Worm (Caenorhabditis elegans) whole organism, young adult: Measurements from ENCODE around the gene nhr-70.

Experiments
- F10E7.11 ChIP-seq: sonication (generic microtip); optimal IDR thresholded peaks from 2 replicates; lab custom pipeline; 2017; ENCODE audit warnings: mild to moderate bottlenecking, missing genetic modification characterization, moderate library complexity, missing compliant biosample characterization
- T26A5.8 ChIP-seq: sonication (generic microtip); optimal IDR thresholded peaks from 2 replicates; lab custom pipeline; 2016; ENCODE audit warnings: missing genetic modification characterization, missing compliant biosample characterization
- akir-1 ChIP-seq: fragments of 200-800 bp; sonication (Bioruptor generic); optimal IDR thresholded peaks from 2 replicates; lab custom pipeline; 2018; ENCODE audit warnings: mild to moderate bottlenecking, missing genetic modification characterization, moderate library complexity, missing compliant biosample characterization
- athp-1 ChIP-seq: sonication (generic microtip); optimal IDR thresholded peaks from 2 replicates; lab custom pipeline; 2017; ENCODE audit warnings: mild to moderate bottlenecking, missing genetic modification characterization, missing compliant biosample characterization
- attf-3 ChIP-seq: fragments of 200-800 bp; sonication (Bioruptor generic); conservative IDR thresholded peaks from 2 replicates; pipeline ENCODE4 v1.3.6; 2022; ENCODE audit warnings: missing genetic modification reagents, missing genetic modification characterization, missing compliant biosample characterization
- dpl-1 ChIP-seq: fragments of 150-350 bp; optimal IDR thresholded peaks from 2 replicates; lab custom pipeline; 2014; ENCODE audit warnings: missing biosample characterization, missing genetic modification reagents, missing genetic modification characterization
- ekl-4 ChIP-seq: fragments of 200-800 bp; sonication (Bioruptor generic); IDR thresholded peaks from 2 replicates; pipeline ENCODE4 v1.3.6; 2022; ENCODE audit warnings: missing genetic modification reagents, missing genetic modification characterization, missing compliant biosample characterization
- lin-35 ChIP-seq, 3 experiments: fragments of 150-350 bp in 2 of 3; sonication (generic microtip) in 1 of 3; optimal IDR thresholded peaks; 2 replicates each; lab custom pipeline; 2014 to 2018; ENCODE audit warnings: missing biosample characterization in 3 of 3, missing genetic modification characterization in 3 of 3, missing genetic modification reagents in 3 of 3
- nfya-2 ChIP-seq: fragments of 200-800 bp; sonication (Bioruptor generic); IDR thresholded peaks from 2 replicates; pipeline ENCODE4 v1.3.6; 2022; ENCODE audit warnings: missing genetic modification reagents, missing genetic modification characterization, missing compliant biosample characterization
- sea-2 ChIP-seq: fragments of 200-800 bp; sonication (Bioruptor generic); IDR thresholded peaks from 2 replicates; pipeline ENCODE4 v1.3.6; 2022; ENCODE audit warnings: missing genetic modification characterization, missing compliant biosample characterization
- xnd-1 ChIP-seq: sonication (generic microtip); optimal IDR thresholded peaks from 2 replicates; lab custom pipeline; 2016; ENCODE audit warnings: missing genotype, missing genetic modification reagents, missing genetic modification characterization, missing compliant biosample characterization

- no peak for TF ChIP-seq dpl-1 (GFP tag; lab: Kevin White, UChicago)
- no peak for TF ChIP-seq sea-2 (GFP tag; lab: Robert Waterston, UW)
- TF ChIP-seq akir-1 (GFP tag; lab: Kevin White, UChicago), result no peak
- TF ChIP-seq T26A5.8 (tag; lab: Kevin White, UChicago), result no peak
- TF ChIP-seq attf-3 (GFP tag; lab: Robert Waterston, UW), result no peak
- no peak for TF ChIP-seq nfya-2
- TF ChIP-seq lin-35 (GFP tag; optimal IDR thresholded peaks at IDR 0.05; lab: Kevin White, UChicago), result no peak
- TF ChIP-seq F10E7.11 (tag; lab: Kevin White, UChicago), result no peak
- no peak for TF ChIP-seq athp-1 (tag; lab: Kevin White, UChicago)
- no peak for TF ChIP-seq ekl-4
- no peak for TF ChIP-seq xnd-1 (tag; lab: Kevin White, UChicago)
Measured at ce11 chrV:18585102-18585501, 31.3 kb upstream of the nhr-70 start.
